Worm (Caenorhabditis elegans) whole organism, late embryonic: ENCODE data around the gene flad-1.

Source experiments
- C08G9.2 ChIP-seq: sonication (generic microtip); optimal IDR thresholded peaks from 2 replicates; lab custom pipeline; 2016; ENCODE audit warnings: mild to moderate bottlenecking, missing genetic modification characterization, moderate library complexity, missing compliant biosample characterization
- K02D7.2 ChIP-seq: sonication (generic microtip); optimal IDR thresholded peaks from 2 replicates; lab custom pipeline; 2017; ENCODE audit warnings: mild to moderate bottlenecking, missing genetic modification characterization, missing compliant biosample characterization
- K09A11.1 ChIP-seq: sonication (generic microtip); optimal IDR thresholded peaks from 2 replicates; lab custom pipeline; 2017; ENCODE audit warnings: antibody characterized with exemption, mild to moderate bottlenecking, missing genetic modification characterization, missing compliant biosample characterization; ENCODE audit not compliant: insufficient read depth
- T23F11.4 ChIP-seq: fragments of 200-800 bp; sonication (Bioruptor generic); optimal IDR thresholded peaks from 2 replicates; lab custom pipeline; 2018; ENCODE audit warnings: mild to moderate bottlenecking, missing genetic modification characterization, missing compliant biosample characterization
- Y22D7AL.16 ChIP-seq: sonication (generic microtip); optimal IDR thresholded peaks from 2 replicates; lab custom pipeline; 2016; ENCODE audit warnings: missing genetic modification characterization, missing compliant biosample characterization
- ahr-1 ChIP-seq: sonication (generic microtip); optimal IDR thresholded peaks from 2 replicates; lab custom pipeline; 2016; ENCODE audit warnings: missing genetic modification characterization, missing compliant biosample characterization
- ceh-14 ChIP-seq: sonication (generic microtip); optimal IDR thresholded peaks from 2 replicates; lab custom pipeline; 2016; ENCODE audit warnings: missing genotype, missing genetic modification characterization, missing compliant biosample characterization
- ceh-18 ChIP-seq: sonication (generic microtip); optimal IDR thresholded peaks from 2 replicates; lab custom pipeline; 2016; ENCODE audit warnings: missing genetic modification characterization, missing compliant biosample characterization
- ceh-19 ChIP-seq: fragments of 200-800 bp; sonication (Bioruptor generic); optimal IDR thresholded peaks from 2 replicates; lab custom pipeline; 2018; ENCODE audit warnings: mild to moderate bottlenecking, missing genetic modification characterization, missing compliant biosample characterization
- ceh-2 ChIP-seq: sonication (generic microtip); optimal IDR thresholded peaks from 2 replicates; lab custom pipeline; 2016; ENCODE audit warnings: missing genotype, missing genetic modification characterization, missing compliant biosample characterization
- ceh-22 ChIP-seq: sonication (generic microtip); optimal IDR thresholded peaks from 2 replicates; lab custom pipeline; 2017; ENCODE audit warnings: missing biosample characterization, missing genetic modification characterization
- ceh-30 ChIP-seq: fragments of 150-350 bp; optimal IDR thresholded peaks from 2 replicates; lab custom pipeline; 2014; ENCODE audit warnings: missing biosample characterization, missing genetic modification characterization
- ceh-31 ChIP-seq: sonication (generic microtip); optimal IDR thresholded peaks from 2 replicates; lab custom pipeline; 2016; ENCODE audit warnings: missing genetic modification characterization, missing compliant biosample characterization
- ceh-34 ChIP-seq: sonication (generic microtip); optimal IDR thresholded peaks from 2 replicates; lab custom pipeline; 2016; ENCODE audit warnings: mild to moderate bottlenecking, missing genetic modification characterization, missing compliant biosample characterization
- ceh-48 ChIP-seq: sonication (generic microtip); optimal IDR thresholded peaks from 2 replicates; lab custom pipeline; 2016; ENCODE audit warnings: missing genetic modification characterization, inconsistent platforms, missing compliant biosample characterization
- ceh-6 ChIP-seq: fragments of 200-800 bp; sonication (Bioruptor generic); optimal IDR thresholded peaks from 2 replicates; lab custom pipeline; 2018; ENCODE audit warnings: mild to moderate bottlenecking, missing genetic modification characterization, missing compliant biosample characterization
- ceh-9 ChIP-seq: sonication (generic microtip); optimal IDR thresholded peaks from 2 replicates; lab custom pipeline; 2016; ENCODE audit warnings: mild to moderate bottlenecking, missing genetic modification characterization, inconsistent platforms, missing compliant biosample characterization
- che-1 ChIP-seq: sonication (generic microtip); optimal IDR thresholded peaks from 2 replicates; lab custom pipeline; 2016; ENCODE audit warnings: mild to moderate bottlenecking, missing genetic modification characterization, missing compliant biosample characterization
- dmd-4 ChIP-seq: sonication (generic microtip); optimal IDR thresholded peaks from 2 replicates; lab custom pipeline; 2016; ENCODE audit warnings: borderline replicate concordance, missing genetic modification characterization, missing compliant biosample characterization
- ets-4 ChIP-seq: sonication (generic microtip); optimal IDR thresholded peaks from 2 replicates; lab custom pipeline; 2016; ENCODE audit warnings: missing genetic modification characterization, missing compliant biosample characterization
- eyg-1 ChIP-seq: sonication (generic microtip); optimal IDR thresholded peaks from 2 replicates; lab custom pipeline; 2016; ENCODE audit warnings: missing genotype, missing genetic modification characterization, missing compliant biosample characterization
- fax-1 ChIP-seq: sonication (generic microtip); optimal IDR thresholded peaks from 2 replicates; lab custom pipeline; 2016; ENCODE audit warnings: missing genotype, missing genetic modification characterization, missing compliant biosample characterization
- fkh-10 ChIP-seq: fragments of 150-350 bp; optimal IDR thresholded peaks from 2 replicates; lab custom pipeline; 2014; ENCODE audit warnings: missing biosample characterization, missing genetic modification reagents, missing genetic modification characterization
- fkh-6 ChIP-seq: sonication (generic microtip); optimal IDR thresholded peaks from 2 replicates; lab custom pipeline; 2016; ENCODE audit warnings: missing genetic modification characterization, missing compliant biosample characterization
- gmeb-2 ChIP-seq: sonication (generic microtip); optimal IDR thresholded peaks from 2 replicates; lab custom pipeline; 2016; ENCODE audit warnings: missing genetic modification characterization, inconsistent platforms, missing compliant biosample characterization
- hlh-15 ChIP-seq: sonication (generic microtip); optimal IDR thresholded peaks from 2 replicates; lab custom pipeline; 2016; ENCODE audit warnings: missing genetic modification characterization, missing compliant biosample characterization
- hlh-30 ChIP-seq: sonication (generic microtip); optimal IDR thresholded peaks from 2 replicates; lab custom pipeline; 2017; ENCODE audit warnings: antibody characterized with exemption, missing genetic modification characterization, missing compliant biosample characterization; ENCODE audit not compliant: insufficient read depth
- hlh-6 ChIP-seq: sonication (generic microtip); optimal IDR thresholded peaks from 2 replicates; lab custom pipeline; 2016; ENCODE audit warnings: missing genotype, missing genetic modification characterization, missing compliant biosample characterization
- hlh-8 ChIP-seq: sonication (generic microtip); optimal IDR thresholded peaks from 2 replicates; lab custom pipeline; 2016; ENCODE audit warnings: missing genotype, missing genetic modification characterization, missing compliant biosample characterization
- madf-2 ChIP-seq: sonication (generic microtip); optimal IDR thresholded peaks from 2 replicates; lab custom pipeline; 2017; ENCODE audit warnings: missing genetic modification characterization, missing compliant biosample characterization
- mec-3 ChIP-seq: sonication (generic microtip); optimal IDR thresholded peaks from 2 replicates; lab custom pipeline; 2016; ENCODE audit warnings: borderline replicate concordance, missing genetic modification characterization, missing compliant biosample characterization
- nfya-1 ChIP-seq: sonication (generic microtip); optimal IDR thresholded peaks from 2 replicates; lab custom pipeline; 2017; ENCODE audit warnings: missing genetic modification characterization, mild to moderate bottlenecking, missing compliant biosample characterization, antibody characterized with exemption, moderate library complexity
- nhr-11 ChIP-seq: fragments of 150-350 bp; optimal IDR thresholded peaks from 2 replicates; lab custom pipeline; 2014; ENCODE audit warnings: missing biosample characterization, missing genetic modification characterization
- nhr-232 ChIP-seq: sonication (generic microtip); optimal IDR thresholded peaks from 2 replicates; lab custom pipeline; 2016; ENCODE audit warnings: missing genetic modification characterization, missing compliant biosample characterization
- npax-4 ChIP-seq: sonication (generic microtip); optimal IDR thresholded peaks from 2 replicates; lab custom pipeline; 2016; ENCODE audit warnings: missing genetic modification characterization, missing compliant biosample characterization
- odd-2 ChIP-seq: sonication (generic microtip); optimal IDR thresholded peaks from 2 replicates; lab custom pipeline; 2017; ENCODE audit warnings: antibody characterized with exemption, mild to moderate bottlenecking, missing genetic modification characterization, missing compliant biosample characterization
- pag-3 ChIP-seq: sonication (generic microtip); optimal IDR thresholded peaks from 2 replicates; lab custom pipeline; 2016; ENCODE audit warnings: missing compliant biosample characterization, missing genetic modification characterization, borderline replicate concordance
- pax-1 ChIP-seq: fragments of 150-350 bp; optimal IDR thresholded peaks from 2 replicates; lab custom pipeline; 2014; ENCODE audit warnings: missing biosample characterization, missing genetic modification characterization
- pha-2 ChIP-seq: sonication (generic microtip); optimal IDR thresholded peaks from 2 replicates; lab custom pipeline; 2017; ENCODE audit warnings: mild to moderate bottlenecking, missing genetic modification characterization, missing compliant biosample characterization
- pqm-1 ChIP-seq: sonication (generic microtip); optimal IDR thresholded peaks from 2 replicates; lab custom pipeline; 2016; ENCODE audit warnings: missing genetic modification characterization, missing compliant biosample characterization
- pros-1 ChIP-seq: fragments of 150-350 bp; optimal IDR thresholded peaks from 2 replicates; lab custom pipeline; 2014; ENCODE audit warnings: missing biosample characterization, missing genetic modification reagents, missing genetic modification characterization
- sdc-2 ChIP-seq: sonication (generic microtip); optimal IDR thresholded peaks from 2 replicates; lab custom pipeline; 2016; ENCODE audit warnings: missing genotype, missing genetic modification characterization, missing compliant biosample characterization
- sox-2 ChIP-seq: fragments of 200-800 bp; sonication (Bioruptor generic); IDR thresholded peaks from 2 replicates; pipeline ENCODE4 v1.3.6; 2022; ENCODE audit warnings: missing genetic modification reagents, missing genetic modification characterization, missing compliant biosample characterization
- syd-9 ChIP-seq: sonication (generic microtip); optimal IDR thresholded peaks from 2 replicates; lab custom pipeline; 2016; ENCODE audit warnings: mild to moderate bottlenecking, missing genetic modification characterization, moderate library complexity, missing compliant biosample characterization
- tbx-2 ChIP-seq: sonication (generic microtip); optimal IDR thresholded peaks from 2 replicates; lab custom pipeline; 2016; ENCODE audit warnings: missing genetic modification characterization, missing compliant biosample characterization
- unc-3 ChIP-seq, 2 experiments: fragments of 200-800 bp in 1 of 2; sonication (Bioruptor generic) in 1 of 2; sonication (generic microtip) in 1 of 2; conservative IDR thresholded peaks in 1 of 2; optimal IDR thresholded peaks in 1 of 2; 2 replicates each; pipeline versions ENCODE4 v1.3.6 to Lab custom; 2016 to 2022; ENCODE audit warnings: missing compliant biosample characterization in 2 of 2, missing genetic modification characterization in 2 of 2, missing genetic modification reagents in 1 of 2
- unc-42 ChIP-seq: sonication (generic microtip); optimal IDR thresholded peaks from 2 replicates; lab custom pipeline; 2016; ENCODE audit warnings: missing genotype, missing genetic modification characterization, missing compliant biosample characterization
- unc-86 ChIP-seq: sonication (generic microtip); optimal IDR thresholded peaks from 2 replicates; lab custom pipeline; 2016; ENCODE audit warnings: missing genetic modification characterization, missing compliant biosample characterization
- zip-5 ChIP-seq: sonication (generic microtip); optimal IDR thresholded peaks from 2 replicates; lab custom pipeline; 2016; ENCODE audit warnings: missing genetic modification characterization, missing compliant biosample characterization
- ztf-16 ChIP-seq: sonication (generic microtip); optimal IDR thresholded peaks from 2 replicates; lab custom pipeline; 2017; ENCODE audit warnings: missing genetic modification characterization, missing compliant biosample characterization

The flad-1 gene

ce11 chrII:9982437-9982836 lies 38.5 kb downstream of the flad-1 start:
- TF ChIP-seq ceh-6 (GFP tag; lab: Kevin White, UChicago) (no peak), Y22D7AL.16 (tag; lab: Kevin White, UChicago) (no peak), unc-42 (tag; lab: Kevin White, UChicago) (peak; percentile 81), fkh-6 (no peak), ceh-31 (tag; lab: Kevin White, UChicago) (peak; percentile 42)

ce11 chrII:9984866-9985336 lies 41.0 kb downstream of the flad-1 start:
- no peak for TF ChIP-seq madf-2 (tag; lab: Kevin White, UChicago)
- TF ChIP-seq ceh-22 (tag; lab: Kevin White, UChicago), result peak; percentile 31
- TF ChIP-seq K02D7.2 (tag; lab: Kevin White, UChicago), result no peak
- TF ChIP-seq fax-1 (tag; lab: Kevin White, UChicago), result peak; percentile 24
- peak; percentile 45 for TF ChIP-seq ceh-19 (GFP tag; lab: Kevin White, UChicago)
- TF ChIP-seq sdc-2, result peak; percentile 39
- no peak for TF ChIP-seq npax-4 (tag; lab: Kevin White, UChicago)
- TF ChIP-seq che-1 (tag; lab: Kevin White, UChicago), result no peak
- no peak for TF ChIP-seq fkh-6
- TF ChIP-seq T23F11.4 (GFP tag; lab: Kevin White, UChicago), result no peak
- no peak for TF ChIP-seq Y22D7AL.16 (tag; lab: Kevin White, UChicago)
- TF ChIP-seq ceh-18, result peak; percentile 93
- no peak for TF ChIP-seq odd-2 (tag; lab: Kevin White, UChicago)
- no peak for TF ChIP-seq ztf-16
- TF ChIP-seq C08G9.2, result peak; percentile 37
- TF ChIP-seq hlh-30, result no peak
- no peak for TF ChIP-seq ceh-9
- peak; percentile 13 for TF ChIP-seq hlh-6 (tag; lab: Kevin White, UChicago)
- peak; percentile 11 for TF ChIP-seq syd-9 (tag; lab: Kevin White, UChicago)
- no peak for TF ChIP-seq nhr-11
- TF ChIP-seq hlh-8 (tag; lab: Kevin White, UChicago), result no peak
- peak; percentile 4 for TF ChIP-seq pros-1 (tag; lab: Kevin White, UChicago)
- TF ChIP-seq unc-86 (tag; lab: Kevin White, UChicago), result no peak
- no peak for TF ChIP-seq pax-1 (tag; lab: Kevin White, UChicago)
- no peak for TF ChIP-seq nhr-232 (tag; lab: Kevin White, UChicago)
- TF ChIP-seq dmd-4 (tag; lab: Kevin White, UChicago), result no peak
- no peak for TF ChIP-seq zip-5
- peak; percentile 45 for TF ChIP-seq ceh-14 (tag; lab: Kevin White, UChicago)
- TF ChIP-seq pag-3, result no peak
- TF ChIP-seq unc-42 (tag; lab: Kevin White, UChicago), result peak; percentile 78
- TF ChIP-seq K09A11.1 (tag; lab: Kevin White, UChicago), result no peak
- TF ChIP-seq unc-3 (GFP tag; conservative IDR thresholded peaks at IDR 0.05; lab: Robert Waterston, UW), result no peak
- TF ChIP-seq unc-3 (tag; optimal IDR thresholded peaks at IDR 0.05; lab: Kevin White, UChicago), result no peak
- no peak for TF ChIP-seq eyg-1 (tag; lab: Kevin White, UChicago)
- TF ChIP-seq sox-2 (GFP tag; lab: Robert Waterston, UW), result no peak
- no peak for TF ChIP-seq hlh-15 (tag; lab: Kevin White, UChicago)
- no peak for TF ChIP-seq ceh-30 (tag; lab: Kevin White, UChicago)
- peak; percentile 22 for TF ChIP-seq nfya-1 (tag; lab: Kevin White, UChicago)
- TF ChIP-seq ets-4 (tag; lab: Kevin White, UChicago), result no peak
- TF ChIP-seq ahr-1, result no peak
- no peak for TF ChIP-seq pha-2 (tag; lab: Kevin White, UChicago)
- no peak for TF ChIP-seq gmeb-2 (tag; lab: Kevin White, UChicago)
- peak; percentile 29 for TF ChIP-seq ceh-48 (tag; lab: Kevin White, UChicago)
- TF ChIP-seq tbx-2, result peak; percentile 36
- no peak for TF ChIP-seq pqm-1 (tag; lab: Kevin White, UChicago)
- TF ChIP-seq ceh-34 (tag; lab: Kevin White, UChicago), result peak; percentile 86
- no peak for TF ChIP-seq mec-3 (tag; lab: Kevin White, UChicago)
- TF ChIP-seq ceh-6 (GFP tag; lab: Kevin White, UChicago), result no peak
- TF ChIP-seq fkh-10 (GFP tag; lab: Kevin White, UChicago), result no peak
- TF ChIP-seq ceh-2 (tag; lab: Kevin White, UChicago), result peak; percentile 30
